Fruit fly (Drosophila melanogaster): ENCODE measurements around the gene CG31697.
A peak's percentile ranks its signal among the peaks of the same experiment; 100 is the strongest.

CG31697 gene

dm6 chr2L:19533247-19533646 is 2.0 kb upstream of the CG31697 start, which contains the start of gene CG33116 (continued):
- TF ChIP-seq CG10654 (GFP tag; optimal IDR thresholded peaks at IDR 0.05) (peak; percentile 84), GATAe (GFP tag; conservative IDR thresholded peaks at IDR 0.05) (no peak), ac (GFP tag; optimal IDR thresholded peaks at IDR 0.05) (peak; percentile 52), grn (GFP tag; optimal IDR thresholded peaks at IDR 0.05) (peak; percentile 25), CG12104 (GFP tag; optimal IDR thresholded peaks at IDR 0.05) (peak; percentile 39), Hr39 (optimal IDR thresholded peaks at IDR 0.05) (peak; percentile 68), Max (GFP tag; optimal IDR thresholded peaks at IDR 0.05) (peak; percentile 80), CG15696 (tag; optimal IDR thresholded peaks at IDR 0.05) (peak; percentile 85), CG2875 (GFP tag; optimal IDR thresholded peaks at IDR 0.05) (peak; percentile 70), CG4820 (GFP tag; optimal IDR thresholded peaks at IDR 0.05) (peak; percentile 75), slbo (GFP tag; IDR thresholded peaks at IDR 0.05) (peak; percentile 84), Trl (optimal IDR thresholded peaks at IDR 0.05) (no peak), Trl (GFP tag; optimal IDR thresholded peaks at IDR 0.05) (peak; percentile 88), Dfd (GFP tag; optimal IDR thresholded peaks at IDR 0.05) (no peak), CG13123 (GFP tag; optimal IDR thresholded peaks at IDR 0.05) (peak; percentile 76), CG14441 (GFP tag; IDR thresholded peaks at IDR 0.05) (peak; percentile 71), al (GFP tag; IDR thresholded peaks at IDR 0.05) (peak; percentile 51), NFAT (GFP tag; IDR thresholded peaks at IDR 0.05) (peak; percentile 83), ken (GFP tag; IDR thresholded peaks at IDR 0.05) (peak; percentile 84), sob (GFP tag; IDR thresholded peaks at IDR 0.05) (peak; percentile 89), chif (GFP tag; optimal IDR thresholded peaks at IDR 0.05) (peak; percentile 80 to 81), CG8388 (GFP tag; optimal IDR thresholded peaks at IDR 0.05) (peak; percentile 77), sqz (GFP tag; optimal IDR thresholded peaks at IDR 0.05) (peak; percentile 88), Mes4 (GFP tag; optimal IDR thresholded peaks at IDR 0.05) (peak; percentile 53), CG1647 (GFP tag; optimal IDR thresholded peaks at IDR 0.05) (peak; percentile 73), CG31388 (GFP tag; optimal IDR thresholded peaks at IDR 0.05) (no peak), trh (GFP tag; optimal IDR thresholded peaks at IDR 0.05) (peak; percentile 49), kni (GFP tag; optimal IDR thresholded peaks at IDR 0.05) (peak; percentile 12), croc (GFP tag; conservative IDR thresholded peaks at IDR 0.05) (peak; percentile 46; the same call in 2 of the 3 replicates), fd96Cb (tag; optimal IDR thresholded peaks at IDR 0.05) (peak; percentile 72), grau (tag; optimal IDR thresholded peaks at IDR 0.05) (peak; percentile 81), sisA (GFP tag; IDR thresholded peaks at IDR 0.05) (peak; percentile 63), twi (tag; optimal IDR thresholded peaks at IDR 0.05) (peak; percentile 64), cato (GFP tag; optimal IDR thresholded peaks at IDR 0.05; ENCODE audit: borderline replicate concordance) (peak; percentile 51), dpn (GFP tag; optimal IDR thresholded peaks at IDR 0.05) (peak; percentile 86 to 87), dimm (GFP tag; IDR thresholded peaks at IDR 0.05) (peak; percentile 37; the same call in 1 of the 2 replicates), ab (GFP tag; optimal IDR thresholded peaks at IDR 0.05) (peak; percentile 26), CG30431 (GFP tag; optimal IDR thresholded peaks at IDR 0.05) (peak; percentile 70), onecut (GFP tag; IDR thresholded peaks at IDR 0.05) (peak; percentile 81), CG8290 (GFP tag; optimal IDR thresholded peaks at IDR 0.05) (peak; percentile 88), CG8290 (tag; optimal IDR thresholded peaks at IDR 0.05) (peak; percentile 42 to 93), CG12391 (tag; optimal IDR thresholded peaks at IDR 0.05) (peak; percentile 85), NC2β (GFP tag; optimal IDR thresholded peaks at IDR 0.05) (peak; percentile 84), CG17912 (GFP tag; optimal IDR thresholded peaks at IDR 0.05) (peak; percentile 56), CG13775 (GFP tag; optimal IDR thresholded peaks at IDR 0.05) (peak; percentile 74), wek (GFP tag; optimal IDR thresholded peaks at IDR 0.05) (peak; percentile 54), H2.0 (GFP tag; IDR thresholded peaks at IDR 0.05) (peak; percentile 79), dysf (GFP tag; IDR thresholded peaks at IDR 0.05) (peak; percentile 80), az2 (GFP tag; optimal IDR thresholded peaks at IDR 0.05) (peak; percentile 85), dati (GFP tag; IDR thresholded peaks at IDR 0.05) (no peak), Antp (GFP tag; optimal IDR thresholded peaks at IDR 0.05) (peak; percentile 88), CG2116 (GFP tag; optimal IDR thresholded peaks at IDR 0.05) (peak; percentile 63), ewg (GFP tag; optimal IDR thresholded peaks at IDR 0.05) (peak; percentile 67)

All from whole organism, embryonic.